Worm (Caenorhabditis elegans) whole organism, mixed stage, embryonic: ENCODE measurements around the gene sto-2.

ENCODE experiments used
- M03D4.4 ChIP-seq: sonication (generic microtip); optimal IDR thresholded peaks from 2 replicates; lab custom pipeline; 2017; ENCODE audit warnings: mild to moderate bottlenecking, missing genetic modification characterization, missing compliant biosample characterization
- bed-3 ChIP-seq: fragments of 200-800 bp; sonication (Bioruptor generic); optimal IDR thresholded peaks from 3 replicates; lab custom pipeline; 2018; ENCODE audit warnings: mild to moderate bottlenecking, missing genetic modification characterization, moderate library complexity, missing compliant biosample characterization
- blmp-1 ChIP-seq: fragments of 150-350 bp; optimal IDR thresholded peaks from 2 replicates; lab custom pipeline; 2014; ENCODE audit warnings: missing biosample characterization, missing genetic modification characterization
- ceh-83 ChIP-seq: fragments of 200-800 bp; sonication (Bioruptor generic); optimal IDR thresholded peaks from 2 replicates; lab custom pipeline; 2018; ENCODE audit warnings: mild to moderate bottlenecking, missing genetic modification characterization, missing compliant biosample characterization
- ces-1 ChIP-seq: fragments of 150-350 bp; optimal IDR thresholded peaks from 2 replicates; lab custom pipeline; 2014; ENCODE audit warnings: missing biosample characterization, missing genetic modification reagents, missing genetic modification characterization
- cnd-1 ChIP-seq: fragments of 200-800 bp; sonication (Bioruptor generic); optimal IDR thresholded peaks from 2 replicates; lab custom pipeline; 2018; ENCODE audit warnings: mild to moderate bottlenecking, missing genetic modification characterization, missing compliant biosample characterization
- drap-1 ChIP-seq: fragments of 200-800 bp; sonication (Bioruptor generic); optimal IDR thresholded peaks from 3 replicates; lab custom pipeline; 2018; ENCODE audit warnings: mild to moderate bottlenecking, missing genetic modification characterization, missing compliant biosample characterization
- elt-1 ChIP-seq: sonication (generic microtip); optimal IDR thresholded peaks from 2 replicates; lab custom pipeline; 2017; ENCODE audit warnings: missing genetic modification characterization, mild to moderate bottlenecking, missing compliant biosample characterization, antibody characterized with exemption, moderate library complexity, borderline replicate concordance; ENCODE audit not compliant: insufficient read depth
- elt-3 ChIP-seq: fragments of 150-350 bp; optimal IDR thresholded peaks from 2 replicates; lab custom pipeline; 2014; ENCODE audit warnings: missing biosample characterization, missing genetic modification characterization
- flh-1 ChIP-seq: fragments of 200-800 bp; sonication (Bioruptor generic); optimal IDR thresholded peaks from 2 replicates; lab custom pipeline; 2018; ENCODE audit warnings: mild to moderate bottlenecking, missing genetic modification characterization, moderate library complexity, missing compliant biosample characterization
- ham-2 ChIP-seq: fragments of 200-800 bp; sonication (Bioruptor generic); optimal IDR thresholded peaks from 2 replicates; lab custom pipeline; 2018; ENCODE audit warnings: mild to moderate bottlenecking, missing genetic modification characterization, missing compliant biosample characterization
- lin-13 ChIP-seq: fragments of 150-350 bp; optimal IDR thresholded peaks from 2 replicates; lab custom pipeline; 2014; ENCODE audit warnings: missing biosample characterization, missing genetic modification characterization
- lin-32 ChIP-seq: fragments of 200-800 bp; sonication (Bioruptor generic); optimal IDR thresholded peaks from 2 replicates; lab custom pipeline; 2018; ENCODE audit warnings: mild to moderate bottlenecking, missing genetic modification characterization, missing compliant biosample characterization
- lsy-2 ChIP-seq: fragments of 150-350 bp; optimal IDR thresholded peaks from 2 replicates; lab custom pipeline; 2014; ENCODE audit warnings: missing biosample characterization, missing genetic modification characterization
- mab-5 ChIP-seq: fragments of 150-350 bp; optimal IDR thresholded peaks from 2 replicates; lab custom pipeline; 2014; ENCODE audit warnings: missing biosample characterization, missing genetic modification characterization
- mep-1 ChIP-seq: fragments of 150-350 bp; optimal IDR thresholded peaks from 2 replicates; lab custom pipeline; 2017; ENCODE audit warnings: missing biosample characterization, missing genetic modification reagents, missing genetic modification characterization, inconsistent platforms
- nhr-12 ChIP-seq: fragments of 150-350 bp; optimal IDR thresholded peaks from 2 replicates; lab custom pipeline; 2014; ENCODE audit warnings: missing biosample characterization, missing genetic modification characterization
- nhr-2 ChIP-seq: fragments of 150-350 bp; optimal IDR thresholded peaks from 2 replicates; lab custom pipeline; 2014; ENCODE audit warnings: missing biosample characterization, missing genetic modification characterization
- nhr-237 ChIP-seq: fragments of 150-350 bp; optimal IDR thresholded peaks from 2 replicates; lab custom pipeline; 2014; ENCODE audit warnings: missing biosample characterization, missing genetic modification characterization
- nhr-28 ChIP-seq: fragments of 150-350 bp; optimal IDR thresholded peaks from 2 replicates; lab custom pipeline; 2014; ENCODE audit warnings: missing biosample characterization, missing genetic modification characterization
- nhr-76 ChIP-seq: sonication (generic microtip); optimal IDR thresholded peaks from 2 replicates; lab custom pipeline; 2017; ENCODE audit warnings: missing biosample characterization, missing genetic modification characterization
- pha-4 ChIP-seq: fragments of 150-350 bp; optimal IDR thresholded peaks from 2 replicates; lab custom pipeline; 2018; ENCODE audit warnings: missing biosample characterization, missing genetic modification reagents, missing genetic modification characterization
- snpc-4 ChIP-seq: fragments of 150-350 bp; optimal IDR thresholded peaks from 2 replicates; lab custom pipeline; 2014; ENCODE audit warnings: missing biosample characterization, missing genetic modification characterization
- sptf-1 ChIP-seq: sonication (generic microtip); optimal IDR thresholded peaks from 2 replicates; lab custom pipeline; 2017; ENCODE audit warnings: mild to moderate bottlenecking, missing genetic modification characterization, moderate library complexity, missing compliant biosample characterization
- tbx-8 ChIP-seq: fragments of 200-800 bp; sonication (Bioruptor generic); optimal IDR thresholded peaks from 2 replicates; lab custom pipeline; 2018; ENCODE audit warnings: mild to moderate bottlenecking, missing genetic modification characterization, moderate library complexity, missing compliant biosample characterization
- unc-120 ChIP-seq: sonication (generic microtip); optimal IDR thresholded peaks from 2 replicates; lab custom pipeline; 2017; ENCODE audit warnings: missing genetic modification characterization, missing compliant biosample characterization; ENCODE audit not compliant: poor library complexity, severe bottlenecking
- unc-39 ChIP-seq: fragments of 150-350 bp; optimal IDR thresholded peaks from 2 replicates; lab custom pipeline; 2014; ENCODE audit warnings: missing biosample characterization, missing genetic modification characterization
- unc-62 ChIP-seq: fragments of 150-350 bp; optimal IDR thresholded peaks from 2 replicates; lab custom pipeline; 2014; ENCODE audit warnings: missing biosample characterization, missing genetic modification reagents, missing genetic modification characterization
- zip-8 ChIP-seq: fragments of 150-350 bp; optimal IDR thresholded peaks from 2 replicates; lab custom pipeline; 2014; ENCODE audit warnings: missing biosample characterization, missing genetic modification characterization

sto-2 gene

ce11 chrX:5269359-5269758, 53.8 kb downstream of the sto-2 start:
- TF ChIP-seq nhr-2 (tag; lab: Kevin White, UChicago) (no peak), flh-1 (GFP tag; lab: Kevin White, UChicago) (no peak), unc-62 (no peak)

ce11 chrX:5268062-5268461, 55.1 kb downstream of the sto-2 start:
- TF ChIP-seq nhr-237 (tag; lab: Kevin White, UChicago) (no peak), cnd-1 (no peak), nhr-76 (tag; lab: Kevin White, UChicago) (no peak), unc-62 (no peak), lsy-2 (tag; lab: Kevin White, UChicago) (no peak), flh-1 (GFP tag; lab: Kevin White, UChicago) (no peak), lin-32 (GFP tag; lab: Kevin White, UChicago) (no peak), elt-1 (tag; lab: Kevin White, UChicago) (no peak), ceh-83 (GFP tag; lab: Kevin White, UChicago) (no peak), zip-8 (tag; lab: Kevin White, UChicago) (no peak), M03D4.4 (tag; lab: Kevin White, UChicago) (no peak), pha-4 (no peak), nhr-2 (tag; lab: Kevin White, UChicago) (no peak)
- TF ChIP-seq, all 35 proteins: peak for 0

- no peak for TF ChIP-seq unc-120 (tag; lab: Kevin White, UChicago)
- no peak for TF ChIP-seq nhr-2 (tag; lab: Kevin White, UChicago)
- TF ChIP-seq elt-1 (tag; lab: Kevin White, UChicago) = no peak
- no peak for TF ChIP-seq zip-8 (tag; lab: Kevin White, UChicago)
- TF ChIP-seq elt-3 (tag; lab: Kevin White, UChicago) = no peak
- TF ChIP-seq nhr-12 (tag; lab: Kevin White, UChicago) = no peak
- TF ChIP-seq lin-13 (tag; lab: Kevin White, UChicago) = no peak
- TF ChIP-seq ces-1 = no peak
- no peak for TF ChIP-seq drap-1 (GFP tag; lab: Kevin White, UChicago)
- TF ChIP-seq snpc-4 (tag; lab: Kevin White, UChicago) = no peak
- TF ChIP-seq tbx-8 = no peak
- TF ChIP-seq sptf-1 (tag; lab: Kevin White, UChicago) = no peak
- no peak for TF ChIP-seq cnd-1
- no peak for TF ChIP-seq ham-2
- TF ChIP-seq flh-1 (GFP tag; lab: Kevin White, UChicago) = no peak
- no peak for TF ChIP-seq pha-4
- TF ChIP-seq nhr-28 = no peak
Measured at ce11 chrX:5265356-5265755, 57.8 kb downstream of the sto-2 start.

ce11 chrX:5264026-5264425, 59.2 kb downstream of the sto-2 start, which contains the start of gene Y34B4A.4:
Gene Y34B4A.4, plus strand, starts transcription at chrX:5264326.
- TF ChIP-seq nhr-237 (tag; lab: Kevin White, UChicago) (no peak), sptf-1 (tag; lab: Kevin White, UChicago) (no peak), unc-62 (no peak), elt-1 (tag; lab: Kevin White, UChicago) (no peak), flh-1 (GFP tag; lab: Kevin White, UChicago) (no peak), mep-1 (tag; lab: Kevin White, UChicago) (no peak), zip-8 (tag; lab: Kevin White, UChicago) (no peak), pha-4 (no peak), lin-13 (tag; lab: Kevin White, UChicago) (no peak), ham-2 (no peak), ceh-83 (GFP tag; lab: Kevin White, UChicago) (no peak), unc-39 (no peak), nhr-12 (tag; lab: Kevin White, UChicago) (no peak), nhr-2 (tag; lab: Kevin White, UChicago) (no peak), drap-1 (GFP tag; lab: Kevin White, UChicago) (no peak), cnd-1 (no peak), mab-5 (no peak), M03D4.4 (tag; lab: Kevin White, UChicago) (no peak), blmp-1 (no peak), ces-1 (no peak)
- TF ChIP-seq, all 35 proteins: peak for 0

ce11 chrX:5263585-5263984, 59.6 kb downstream of the sto-2 start:
- TF ChIP-seq elt-3 (tag; lab: Kevin White, UChicago) = no peak
- no peak for TF ChIP-seq unc-39
- no peak for TF ChIP-seq flh-1 (GFP tag; lab: Kevin White, UChicago)
- TF ChIP-seq unc-62 = no peak
- no peak for TF ChIP-seq nhr-76 (tag; lab: Kevin White, UChicago)
- no peak for TF ChIP-seq mep-1 (tag; lab: Kevin White, UChicago)
- no peak for TF ChIP-seq bed-3 (GFP tag; lab: Kevin White, UChicago)
